Worm (Caenorhabditis elegans) whole organism, L1 larva: Measurements from ENCODE around the gene chil-17.
"Not testable (repeated sequence)": the region's sequence is repeated elsewhere in the genome, so short reads cannot be mapped to it uniquely, and the experiment has no call there.

Experiments used
- efl-1 ChIP-seq, 4 experiments: fragments of 150-350 bp; optimal IDR thresholded peaks in 3 of 4; peaks in 1 of 4; 1 replicate in 1 of 4; 2 replicates in 3 of 4; lab custom pipeline; 2014; ENCODE audit warnings: missing biosample characterization in 2 of 4, missing genetic modification characterization in 2 of 4, missing genetic modification reagents in 2 of 4
- unc-62 ChIP-seq: fragments of 150-350 bp; optimal IDR thresholded peaks from 2 replicates; lab custom pipeline; 2014; ENCODE audit warnings: missing biosample characterization, missing genetic modification reagents, missing genetic modification characterization

ce11 chrII:9461881-9462280 lies 21.9 kb upstream of the chil-17 start, which contains the start of gene chil-21:
- TF ChIP-seq unc-62 (GFP tag; lab: Kevin White, UChicago); efl-1 (optimal IDR thresholded peaks at IDR 0.05; lab: Kevin White, UChicago); efl-1 (GFP tag; optimal IDR thresholded peaks at IDR 0.05 in 1 of 2; lab: Kevin White, UChicago): not testable (repeated sequence)
